Worm (Caenorhabditis elegans) whole organism, late embryonic: ENCODE data around the gene T05A8.1.

Source experiments
- hlh-6 ChIP-seq: sonication (generic microtip); optimal IDR thresholded peaks from 2 replicates; lab custom pipeline; 2016; ENCODE audit warnings: missing genotype, missing genetic modification characterization, missing compliant biosample characterization

T05A8.1 gene

ce11 chrII:2659364-2659763 is 50.5 kb downstream of the T05A8.1 start, which contains the start of gene gcy-21 (continued):
- no peak for TF ChIP-seq hlh-6 (tag; lab: Kevin White, UChicago)
